Fruit fly (Drosophila melanogaster): ENCODE measurements around the gene CG7632.

Gene CG7632

dm6 chr3L:21343254-21344083 lies 39.0 kb downstream of the CG7632 start, which contains the start of the genes Tbc1d8-9 and CG32436 (continued):
- TF ChIP-seq gsb (GFP tag; IDR thresholded peaks at IDR 0.05) (no peak), abd-A (tag; optimal IDR thresholded peaks at IDR 0.05) (no peak), CG2116 (GFP tag; optimal IDR thresholded peaks at IDR 0.05) (peak; percentile 64), CG10366 (GFP tag; IDR thresholded peaks at IDR 0.05) (no peak), CG10431 (GFP tag; optimal IDR thresholded peaks at IDR 0.05) (no peak), nau (GFP tag; optimal IDR thresholded peaks at IDR 0.05) (no peak), CG17359 (tag; optimal IDR thresholded peaks at IDR 0.05) (no peak), CG6683 (GFP tag; optimal IDR thresholded peaks at IDR 0.05) (no peak), z (GFP tag; IDR thresholded peaks at IDR 0.05) (no peak), Bdp1 (GFP tag; optimal IDR thresholded peaks at IDR 0.05) (no peak), D19A (tag; optimal IDR thresholded peaks at IDR 0.05) (no peak), CG11456 (GFP tag; IDR thresholded peaks at IDR 0.05) (no peak), CG1233 (GFP tag; optimal IDR thresholded peaks at IDR 0.05) (no peak), CG30403 (GFP tag; optimal IDR thresholded peaks at IDR 0.05) (no peak), crol (GFP tag; IDR thresholded peaks at IDR 0.05) (no peak), h (optimal IDR thresholded peaks at IDR 0.05) (no peak), sob (GFP tag; IDR thresholded peaks at IDR 0.05) (no peak), CG18262 (tag; optimal IDR thresholded peaks at IDR 0.05) (no peak), CG4617 (GFP tag; optimal IDR thresholded peaks at IDR 0.05; ENCODE audit: borderline replicate concordance) (peak; percentile 87), CG1647 (GFP tag; optimal IDR thresholded peaks at IDR 0.05) (no peak), Dp (GFP tag; optimal IDR thresholded peaks at IDR 0.05) (peak; percentile 72), CG7786 (GFP tag; optimal IDR thresholded peaks at IDR 0.05) (no peak), ab (GFP tag; optimal IDR thresholded peaks at IDR 0.05) (no peak), CG7271 (tag; optimal IDR thresholded peaks at IDR 0.05) (no peak), Dref (GFP tag; IDR thresholded peaks at IDR 0.05) (0 out of 2 replicates have a peak, but pooled peaks have one; percentile 29), CG11504 (tag; optimal IDR thresholded peaks at IDR 0.05) (no peak), CG15479 (GFP tag; optimal IDR thresholded peaks at IDR 0.05) (no peak), NFAT (GFP tag; IDR thresholded peaks at IDR 0.05) (no peak), NfI (GFP tag; optimal IDR thresholded peaks at IDR 0.05) (no peak), CG4707 (GFP tag; optimal IDR thresholded peaks at IDR 0.05) (no peak), nmo (GFP tag; optimal IDR thresholded peaks at IDR 0.05) (peak; percentile 28), CG10267 (tag; optimal IDR thresholded peaks at IDR 0.05) (peak; percentile 24), shn (GFP tag; optimal IDR thresholded peaks at IDR 0.05) (no peak), HLH54F (GFP tag; optimal IDR thresholded peaks at IDR 0.05) (no peak), CG7372 (GFP tag; IDR thresholded peaks at IDR 0.05) (no peak), gfzf (GFP tag; optimal IDR thresholded peaks at IDR 0.05) (peak; percentile 93), cg (GFP tag; optimal IDR thresholded peaks at IDR 0.05) (peak; percentile 74), CG5953 (GFP tag; IDR thresholded peaks at IDR 0.05) (no peak), ems (GFP tag; optimal IDR thresholded peaks at IDR 0.05) (no peak), Med (GFP tag) (peak; percentile 68), p53 (GFP tag; optimal IDR thresholded peaks at IDR 0.05) (peak; percentile 8), gem (tag; optimal IDR thresholded peaks at IDR 0.05) (no peak), CG15011 (GFP tag; optimal IDR thresholded peaks at IDR 0.05) (no peak), BEAF-32 (GFP tag; optimal IDR thresholded peaks at IDR 0.05) (peak; percentile 39), aop (GFP tag; IDR thresholded peaks at IDR 0.05) (no peak), tgo (GFP tag; IDR thresholded peaks at IDR 0.05) (no peak), CG32532 (GFP tag; IDR thresholded peaks at IDR 0.05) (no peak), Ets97D (GFP tag; optimal IDR thresholded peaks at IDR 0.05) (peak; percentile 56), CHES-1-like (GFP tag; optimal IDR thresholded peaks at IDR 0.05) (peak; percentile 47), CG6654 (GFP tag; optimal IDR thresholded peaks at IDR 0.05) (no peak)
